Worm (Caenorhabditis elegans) whole organism, young adult: ENCODE data around the gene F26C11.4.

Experiments
- B0035.1 ChIP-seq: sonication (generic microtip); optimal IDR thresholded peaks from 2 replicates; lab custom pipeline; 2016; ENCODE audit warnings: missing genetic modification characterization, mild to moderate bottlenecking, missing compliant biosample characterization, missing genotype, missing genetic modification reagents
- B0336.3 ChIP-seq: fragments of 200-800 bp; sonication (Bioruptor generic); IDR thresholded peaks from 2 replicates; pipeline ENCODE4 v1.3.6; 2022; ENCODE audit warnings: missing genetic modification characterization, missing compliant biosample characterization
- F10E7.11 ChIP-seq: sonication (generic microtip); optimal IDR thresholded peaks from 2 replicates; lab custom pipeline; 2017; ENCODE audit warnings: mild to moderate bottlenecking, missing genetic modification characterization, moderate library complexity, missing compliant biosample characterization
- F49E8.2 ChIP-seq: sonication (generic microtip); optimal IDR thresholded peaks from 3 replicates; lab custom pipeline; 2017; ENCODE audit warnings: missing genetic modification characterization, mild to moderate bottlenecking, missing compliant biosample characterization, antibody characterized with exemption, moderate library complexity; ENCODE audit not compliant: insufficient read depth
- F55B11.4 ChIP-seq: sonication (generic microtip); optimal IDR thresholded peaks from 2 replicates; lab custom pipeline; 2016; ENCODE audit warnings: missing compliant biosample characterization, missing genetic modification characterization, borderline replicate concordance; ENCODE audit not compliant: insufficient read depth
- Y53F4B.3 ChIP-seq: fragments of 200-800 bp; sonication (Bioruptor generic); IDR thresholded peaks from 2 replicates; pipeline ENCODE4 v1.3.6; 2022; ENCODE audit warnings: missing genetic modification reagents, missing genetic modification characterization, missing compliant biosample characterization
- ZK185.1 ChIP-seq: sonication (generic microtip); optimal IDR thresholded peaks from 2 replicates; lab custom pipeline; 2016; ENCODE audit warnings: mild to moderate bottlenecking, missing genetic modification characterization, missing compliant biosample characterization; ENCODE audit not compliant: poor library complexity, severe bottlenecking
- ama-1 ChIP-seq, 3 experiments: fragments of 150-350 bp in 1 of 3; sonication (generic microtip) in 2 of 3; optimal IDR thresholded peaks; 2 replicates each; lab custom pipeline; 2014 to 2018; ENCODE audit warnings: missing biosample characterization in 2 of 3, missing genetic modification characterization in 2 of 3, missing genetic modification reagents in 2 of 3
- aptf-2 ChIP-seq: fragments of 200-800 bp; sonication (Bioruptor generic); conservative IDR thresholded peaks from 2 replicates; pipeline ENCODE4 v1.3.6; 2022; ENCODE audit warnings: missing genetic modification reagents, missing genetic modification characterization, missing compliant biosample characterization
- bed-2 ChIP-seq: fragments of 200-800 bp; sonication (Bioruptor generic); IDR thresholded peaks from 2 replicates; pipeline ENCODE4 v1.3.6; 2022; ENCODE audit warnings: missing genetic modification reagents, missing genetic modification characterization, missing compliant biosample characterization
- cebp-2 ChIP-seq: fragments of 200-800 bp; sonication (Bioruptor generic); IDR thresholded peaks from 2 replicates; pipeline ENCODE4 v1.3.6; 2022; ENCODE audit warnings: missing genetic modification characterization, missing compliant biosample characterization
- ceh-100 ChIP-seq: fragments of 200-800 bp; sonication (Bioruptor generic); IDR thresholded peaks from 2 replicates; pipeline ENCODE4 v1.3.6; 2022; ENCODE audit warnings: missing genetic modification reagents, missing genetic modification characterization, missing compliant biosample characterization
- ceh-91 ChIP-seq: fragments of 200-800 bp; sonication (Bioruptor generic); IDR thresholded peaks from 2 replicates; pipeline ENCODE4 v1.3.6; 2022; ENCODE audit warnings: missing genetic modification reagents, missing genetic modification characterization, missing compliant biosample characterization
- dpl-1 ChIP-seq: fragments of 150-350 bp; optimal IDR thresholded peaks from 2 replicates; lab custom pipeline; 2014; ENCODE audit warnings: missing biosample characterization, missing genetic modification reagents, missing genetic modification characterization
- hmg-1.2 ChIP-seq: fragments of 200-800 bp; sonication (Bioruptor generic); IDR thresholded peaks from 2 replicates; pipeline ENCODE4 v1.3.6; 2022; ENCODE audit warnings: missing genetic modification reagents, missing genetic modification characterization, missing compliant biosample characterization
- let-526 ChIP-seq: fragments of 200-800 bp; sonication (Bioruptor generic); IDR thresholded peaks from 2 replicates; pipeline ENCODE4 v1.3.6; 2022; ENCODE audit warnings: missing genetic modification reagents, missing genetic modification characterization, missing compliant biosample characterization
- lin-26 ChIP-seq: fragments of 200-800 bp; sonication (Bioruptor generic); IDR thresholded peaks from 2 replicates; pipeline ENCODE4 v1.3.6; 2022; ENCODE audit warnings: missing genetic modification reagents, missing genetic modification characterization, missing compliant biosample characterization
- lin-35 ChIP-seq, 3 experiments: fragments of 150-350 bp in 2 of 3; sonication (generic microtip) in 1 of 3; optimal IDR thresholded peaks; 2 replicates each; lab custom pipeline; 2014 to 2018; ENCODE audit warnings: missing biosample characterization in 3 of 3, missing genetic modification characterization in 3 of 3, missing genetic modification reagents in 3 of 3
- lir-1 ChIP-seq: fragments of 200-800 bp; sonication (Bioruptor generic); conservative IDR thresholded peaks from 2 replicates; pipeline ENCODE4 v1.3.6; 2022; ENCODE audit warnings: missing genetic modification reagents, missing genetic modification characterization, missing compliant biosample characterization
- lsl-1 ChIP-seq: fragments of 200-800 bp; sonication (Bioruptor generic); optimal IDR thresholded peaks from 2 replicates; lab custom pipeline; 2018; ENCODE audit warnings: mild to moderate bottlenecking, missing genetic modification characterization, moderate library complexity, missing compliant biosample characterization
- madf-6 ChIP-seq: fragments of 200-800 bp; sonication (Bioruptor generic); IDR thresholded peaks from 2 replicates; pipeline ENCODE4 v1.3.6; 2022; ENCODE audit warnings: missing genetic modification reagents, missing genetic modification characterization, missing compliant biosample characterization
- mcd-1 ChIP-seq: fragments of 200-800 bp; sonication (Bioruptor generic); IDR thresholded peaks from 2 replicates; pipeline ENCODE4 v1.3.6; 2022; ENCODE audit warnings: missing genetic modification reagents, missing genetic modification characterization, missing compliant biosample characterization
- mel-28 ChIP-seq: sonication (generic microtip); optimal IDR thresholded peaks from 2 replicates; lab custom pipeline; 2016; ENCODE audit warnings: borderline replicate concordance, mild to moderate bottlenecking, missing genetic modification characterization, missing compliant biosample characterization
- nfya-1 ChIP-seq: sonication (generic microtip); optimal IDR thresholded peaks from 2 replicates; lab custom pipeline; 2017; ENCODE audit warnings: antibody characterized with exemption, missing compliant biosample characterization, missing genetic modification characterization, borderline replicate concordance; ENCODE audit not compliant: insufficient read depth
- nfyb-1 ChIP-seq: fragments of 200-800 bp; sonication (Bioruptor generic); IDR thresholded peaks from 2 replicates; pipeline ENCODE4 v1.3.6; 2022; ENCODE audit warnings: missing genetic modification reagents, missing genetic modification characterization, missing compliant biosample characterization
- nhr-179 ChIP-seq: sonication (generic microtip); optimal IDR thresholded peaks from 2 replicates; lab custom pipeline; 2016; ENCODE audit warnings: mild to moderate bottlenecking, missing genetic modification characterization, missing compliant biosample characterization
- nhr-80 ChIP-seq: sonication (generic microtip); optimal IDR thresholded peaks from 2 replicates; lab custom pipeline; 2016; ENCODE audit warnings: missing genetic modification characterization, missing compliant biosample characterization
- rec-8 ChIP-seq, 2 experiments: sonication (generic microtip); optimal IDR thresholded peaks; 2 replicates each; lab custom pipeline; 2016; ENCODE audit warnings: mild to moderate bottlenecking in 2 of 2, missing genetic modification characterization in 2 of 2, missing genetic modification reagents in 2 of 2, missing genotype in 2 of 2, missing biosample characterization in 1 of 2, missing compliant biosample characterization in 1 of 2, moderate library complexity in 1 of 2
- snpc-1.3 ChIP-seq: sonication (generic microtip); optimal IDR thresholded peaks from 2 replicates; lab custom pipeline; 2017; ENCODE audit warnings: missing genetic modification characterization, mild to moderate bottlenecking, missing compliant biosample characterization, antibody characterized with exemption, moderate library complexity, missing genotype, missing genetic modification reagents; ENCODE audit not compliant: insufficient read depth
- sptf-2 ChIP-seq: fragments of 200-800 bp; sonication (Bioruptor generic); optimal IDR thresholded peaks from 2 replicates; lab custom pipeline; 2018; ENCODE audit warnings: mild to moderate bottlenecking, missing genetic modification characterization, missing compliant biosample characterization
- zim-3 ChIP-seq: sonication (generic microtip); optimal IDR thresholded peaks from 2 replicates; lab custom pipeline; 2017; ENCODE audit warnings: mild to moderate bottlenecking, missing genetic modification characterization, moderate library complexity, missing compliant biosample characterization
- ztf-28 ChIP-seq: fragments of 200-800 bp; sonication (Bioruptor generic); IDR thresholded peaks from 2 replicates; pipeline ENCODE4 v1.3.6; 2022; ENCODE audit warnings: missing genetic modification reagents, missing genetic modification characterization, missing compliant biosample characterization
- ztf-3 ChIP-seq: fragments of 200-800 bp; sonication (Bioruptor generic); optimal IDR thresholded peaks from 2 replicates; lab custom pipeline; 2018; ENCODE audit warnings: mild to moderate bottlenecking, missing genetic modification characterization, missing compliant biosample characterization

The F26C11.4 gene

ce11 chrII:9917904-9918303, 1.8 kb upstream of the F26C11.4 start, which contains the start of gene C05C10.8:
C05C10.8 (minus strand) TSS chrII:9918004.
- TF ChIP-seq lin-35 (GFP tag; optimal IDR thresholded peaks at IDR 0.05; lab: Kevin White, UChicago) (no peak), bed-2 (GFP tag; lab: Robert Waterston, UW) (no peak), ztf-3 (GFP tag; lab: Kevin White, UChicago) (no peak), F55B11.4 (tag; lab: Kevin White, UChicago) (no peak), F10E7.11 (tag; lab: Kevin White, UChicago) (no peak)

- TF ChIP-seq ZK185.1 (tag; lab: Kevin White, UChicago) (no peak), ama-1 (optimal IDR thresholded peaks at IDR 0.05; lab: Kevin White, UChicago) (no peak), ama-1 (GFP tag; optimal IDR thresholded peaks at IDR 0.05; lab: Kevin White, UChicago) (no peak), ztf-28 (GFP tag; lab: Robert Waterston, UW) (no peak), lin-26 (no peak), aptf-2 (GFP tag; lab: Robert Waterston, UW) (no peak), let-526 (GFP tag; lab: Robert Waterston, UW) (no peak), nhr-80 (tag; lab: Kevin White, UChicago) (no peak), B0035.1 (tag; lab: Kevin White, UChicago) (no peak), F55B11.4 (tag; lab: Kevin White, UChicago) (no peak), lin-35 (GFP tag; optimal IDR thresholded peaks at IDR 0.05; lab: Kevin White, UChicago) (no peak), F49E8.2 (tag; lab: Kevin White, UChicago) (no peak), mcd-1 (no peak), F10E7.11 (tag; lab: Kevin White, UChicago) (no peak), mel-28 (tag; lab: Kevin White, UChicago) (no peak)
- TF ChIP-seq, all 124 proteins: peak for 0
Measured at ce11 chrII:9914999-9915398, 1.1 kb downstream of the F26C11.4 start, which contains the start of gene F26C11.3. F26C11.3 (minus strand) TSS chrII:9915099.

DNA sequence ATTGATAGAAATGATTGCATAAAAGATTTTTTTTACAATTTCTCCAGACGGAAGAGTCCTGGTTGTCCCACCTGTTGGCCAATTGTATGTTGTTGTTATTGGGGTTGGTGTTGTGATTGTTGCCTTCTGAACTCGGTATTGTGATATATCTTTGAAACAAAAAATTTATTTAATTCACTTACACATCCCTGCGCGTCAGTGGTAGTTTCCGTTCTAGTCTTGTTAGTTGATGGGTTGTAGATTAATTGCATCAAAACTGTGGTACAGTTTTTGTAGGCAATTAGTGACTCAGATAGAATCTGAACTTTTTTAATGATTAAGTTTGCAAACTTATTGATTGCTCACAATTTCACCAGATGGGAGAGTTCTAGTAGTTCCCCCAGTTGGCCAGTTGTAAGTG, 11.6 kb downstream of the F26C11.4 start:
- TF ChIP-seq dpl-1 (GFP tag; lab: Kevin White, UChicago) (no peak), ceh-91 (GFP tag; lab: Robert Waterston, UW) (no peak), nhr-179 (tag; lab: Kevin White, UChicago) (no peak), nfyb-1 (no peak), ztf-3 (GFP tag; lab: Kevin White, UChicago) (no peak), cebp-2 (GFP tag; lab: Robert Waterston, UW) (no peak), sptf-2 (GFP tag; lab: Kevin White, UChicago) (no peak)
- TF ChIP-seq, all 124 proteins: peak for 0

- TF ChIP-seq nfyb-1 (no peak), B0336.3 (GFP tag; lab: Robert Waterston, UW) (no peak), ztf-3 (GFP tag; lab: Kevin White, UChicago) (no peak), ama-1 (optimal IDR thresholded peaks at IDR 0.05; lab: Kevin White, UChicago) (no peak), ama-1 (GFP tag; optimal IDR thresholded peaks at IDR 0.05; lab: Kevin White, UChicago) (no peak), lsl-1 (GFP tag; lab: Kevin White, UChicago) (no peak), Y53F4B.3 (GFP tag; lab: Robert Waterston, UW) (no peak), madf-6 (GFP tag; lab: Robert Waterston, UW) (no peak), nfya-1 (tag; lab: Kevin White, UChicago) (no peak), dpl-1 (GFP tag; lab: Kevin White, UChicago) (no peak), ztf-28 (GFP tag; lab: Robert Waterston, UW) (no peak), ceh-100 (no peak), rec-8 (tag; optimal IDR thresholded peaks at IDR 0.05; lab: Kevin White, UChicago) (no peak), snpc-1.3 (no peak), let-526 (GFP tag; lab: Robert Waterston, UW) (no peak), hmg-1.2 (GFP tag; lab: Robert Waterston, UW) (no peak), lir-1 (GFP tag; lab: Robert Waterston, UW) (no peak), zim-3 (no peak)
Measured at ce11 chrII:9900276-9900675, 15.8 kb downstream of the F26C11.4 start, which contains the start of gene unc-4. unc-4 (minus strand) TSS chrII:9900376.
